Fruit fly (Drosophila melanogaster) whole organism, embryonic: Measurements from ENCODE around the gene Ctu2.

ENCODE experiments used
- Ada2b ChIP-seq: fragments of 200-800 bp; sonication (Bioruptor generic); IDR thresholded peaks from 2 replicates; pipeline ENCODE4 v1.3.6; 2022; ENCODE audit warnings: missing biosample characterization, missing genetic modification characterization
- CG10209 ChIP-seq: fragments of 200-800 bp; sonication (Bioruptor generic); optimal IDR thresholded peaks from 3 replicates; lab custom pipeline; 2017; ENCODE audit warnings: missing biosample characterization, mild to moderate bottlenecking, missing genetic modification characterization, missing genetic modification reagents
- CG11085 ChIP-seq: fragments of 200-800 bp; sonication (Bioruptor generic); IDR thresholded peaks from 2 replicates; pipeline ENCODE4 v1.3.6; 2022; ENCODE audit warnings: missing biosample characterization, missing genetic modification characterization
- CG11504 ChIP-seq: fragments of 200-800 bp; sonication (Bioruptor generic); optimal IDR thresholded peaks from 3 replicates; lab custom pipeline; 2019; ENCODE audit warnings: missing biosample characterization, mild to moderate bottlenecking, missing genetic modification characterization, moderate library complexity
- CG12071 ChIP-seq: fragments of 200-800 bp; sonication (Bioruptor generic); optimal IDR thresholded peaks from 3 replicates; lab custom pipeline; 2018; ENCODE audit warnings: missing biosample characterization, mild to moderate bottlenecking, missing genetic modification characterization
- CG12391 ChIP-seq: fragments of 200-800 bp; sonication (Bioruptor generic); optimal IDR thresholded peaks from 3 replicates; lab custom pipeline; 2018; ENCODE audit warnings: missing biosample characterization, mild to moderate bottlenecking, missing genetic modification characterization, moderate library complexity
- CG12659 ChIP-seq: fragments of 200-800 bp; sonication (Bioruptor generic); optimal IDR thresholded peaks from 3 replicates; lab custom pipeline; 2017; ENCODE audit warnings: mild to moderate bottlenecking, missing biosample characterization, missing genetic modification reagents, missing genetic modification characterization
- CG12769 ChIP-seq: fragments of 200-800 bp; sonication (Bioruptor generic); optimal IDR thresholded peaks from 2 replicates; lab custom pipeline; 2019; ENCODE audit warnings: missing biosample characterization, mild to moderate bottlenecking, missing genetic modification characterization, moderate library complexity
- CG13287 ChIP-seq: fragments of 200-800 bp; sonication (Bioruptor generic); IDR thresholded peaks from 2 replicates; pipeline ENCODE4 v1.3.6; 2022; ENCODE audit warnings: missing biosample characterization, missing genetic modification characterization; ENCODE audit not compliant: partially characterized antibody
- CG13775 ChIP-seq: fragments of 200-800 bp; sonication (Bioruptor generic); optimal IDR thresholded peaks from 3 replicates; lab custom pipeline; 2017; ENCODE audit warnings: missing biosample characterization, mild to moderate bottlenecking, missing genetic modification characterization
- CG15011 ChIP-seq: fragments of 200-800 bp; sonication (Bioruptor generic); optimal IDR thresholded peaks from 3 replicates; lab custom pipeline; 2018; ENCODE audit warnings: missing biosample characterization, mild to moderate bottlenecking, missing genetic modification characterization
- CG15073 ChIP-seq: fragments of 200-800 bp; sonication (Bioruptor generic); optimal IDR thresholded peaks from 2 replicates; lab custom pipeline; 2016; ENCODE audit warnings: missing biosample characterization, missing genetic modification characterization
- CG15514 ChIP-seq: fragments of 200-800 bp; sonication (Bioruptor generic); optimal IDR thresholded peaks from 3 replicates; lab custom pipeline; 2017; ENCODE audit warnings: missing biosample characterization, missing genetic modification characterization, mild to moderate bottlenecking, moderate library complexity, missing genetic modification reagents
- CG1603 ChIP-seq: fragments of 200-800 bp; sonication (Bioruptor generic); optimal IDR thresholded peaks from 2 replicates; lab custom pipeline; 2019; ENCODE audit warnings: missing biosample characterization, mild to moderate bottlenecking, missing genetic modification characterization, moderate library complexity
- CG17359 ChIP-seq: fragments of 200-800 bp; sonication (Bioruptor generic); optimal IDR thresholded peaks from 3 replicates; lab custom pipeline; 2018; ENCODE audit warnings: missing biosample characterization, mild to moderate bottlenecking, missing genetic modification characterization, moderate library complexity
- CG18262 ChIP-seq: fragments of 200-800 bp; optimal IDR thresholded peaks from 3 replicates; lab custom pipeline; 2019; ENCODE audit warnings: missing biosample characterization, mild to moderate bottlenecking, missing genetic modification characterization, moderate library complexity
- CG2199 ChIP-seq: fragments of 200-800 bp; sonication (Bioruptor generic); IDR thresholded peaks from 3 replicates; pipeline ENCODE4 v1.3.6; 2022; ENCODE audit warnings: missing biosample characterization, missing genetic modification characterization
- CG30431 ChIP-seq: fragments of 200-800 bp; sonication (Bioruptor generic); optimal IDR thresholded peaks from 2 replicates; lab custom pipeline; 2017; ENCODE audit warnings: missing biosample characterization, missing genetic modification characterization
- CG3065 ChIP-seq: fragments of 200-800 bp; sonication (Bioruptor generic); optimal IDR thresholded peaks from 2 replicates; lab custom pipeline; 2016; ENCODE audit warnings: missing biosample characterization, missing genetic modification characterization
- CG3281 ChIP-seq: fragments of 200-800 bp; sonication (Bioruptor generic); optimal IDR thresholded peaks from 3 replicates; lab custom pipeline; 2017; ENCODE audit warnings: missing biosample characterization, mild to moderate bottlenecking, missing genetic modification characterization
- CG3847 ChIP-seq: fragments of 200-800 bp; sonication (Bioruptor generic); IDR thresholded peaks from 2 replicates; pipeline ENCODE4 v1.3.6; 2022; ENCODE audit warnings: missing biosample characterization, missing genetic modification characterization
- CG4424 ChIP-seq: fragments of 200-800 bp; sonication (Bioruptor generic); optimal IDR thresholded peaks from 3 replicates; lab custom pipeline; 2016; ENCODE audit warnings: missing biosample characterization, missing genetic modification characterization
- CG4730 ChIP-seq: fragments of 200-800 bp; sonication (Bioruptor generic); IDR thresholded peaks from 2 replicates; pipeline ENCODE4 v1.3.6; 2022; ENCODE audit warnings: missing biosample characterization, missing genetic modification characterization
- CG9437 ChIP-seq: fragments of 200-800 bp; sonication (Bioruptor generic); optimal IDR thresholded peaks from 2 replicates; lab custom pipeline; 2018; ENCODE audit warnings: missing biosample characterization, mild to moderate bottlenecking, missing genetic modification characterization
- D ChIP-seq, 2 experiments: fragments of 200-800 bp in 1 of 2; fragments of >200 bp in 1 of 2; sonication (Bioruptor generic) in 1 of 2; optimal IDR thresholded peaks; 2 replicates in 1 of 2; 3 replicates in 1 of 2; lab custom pipeline; 2017; ENCODE audit warnings: mild to moderate bottlenecking in 1 of 2, missing biosample characterization in 1 of 2, missing genetic modification characterization in 1 of 2, missing genetic modification reagents in 1 of 2
- Ets65A ChIP-seq: fragments of 200-800 bp; sonication (Bioruptor generic); peaks from one replicate; lab custom pipeline; 2016; ENCODE audit warnings: missing biosample characterization, missing genetic modification characterization
- HLH4C ChIP-seq: fragments of 200-800 bp; sonication (Bioruptor generic); IDR thresholded peaks from 3 replicates; pipeline ENCODE4 v1.3.6; 2022; ENCODE audit warnings: missing biosample characterization, missing genetic modification characterization; ENCODE audit not compliant: partially characterized antibody
- HLH54F ChIP-seq: fragments of 200-800 bp; sonication (Bioruptor generic); optimal IDR thresholded peaks from 3 replicates; lab custom pipeline; 2016; ENCODE audit warnings: missing biosample characterization, missing genetic modification characterization
- Meics ChIP-seq: fragments of 200-800 bp; sonication (Bioruptor generic); optimal IDR thresholded peaks from 2 replicates; lab custom pipeline; 2017; ENCODE audit warnings: missing biosample characterization, mild to moderate bottlenecking, missing genetic modification characterization
- Nf-YB ChIP-seq: fragments of 200-800 bp; sonication (Bioruptor generic); optimal IDR thresholded peaks from 3 replicates; lab custom pipeline; 2019; ENCODE audit warnings: missing biosample characterization, mild to moderate bottlenecking, missing genetic modification characterization, moderate library complexity
- Tbp ChIP-seq: fragments of >200 bp; optimal IDR thresholded peaks from 2 replicates; lab custom pipeline; 2018; ENCODE audit warnings: missing biosample characterization, missing genetic modification characterization
- ash1 ChIP-seq: fragments of 200-800 bp; sonication (Bioruptor generic); optimal IDR thresholded peaks from 2 replicates; lab custom pipeline; 2018; ENCODE audit warnings: missing biosample characterization, mild to moderate bottlenecking, missing genetic modification characterization
- en ChIP-seq: fragments of 200-800 bp; sonication (Bioruptor generic); optimal IDR thresholded peaks from 2 replicates; lab custom pipeline; 2016; ENCODE audit warnings: missing biosample characterization, missing genetic modification characterization
- grau ChIP-seq: fragments of 200-800 bp; optimal IDR thresholded peaks from 3 replicates; lab custom pipeline; 2019; ENCODE audit warnings: missing biosample characterization, mild to moderate bottlenecking, missing genetic modification characterization, moderate library complexity
- gsb-n ChIP-seq: fragments of 200-800 bp; sonication (Bioruptor generic); optimal IDR thresholded peaks from 3 replicates; lab custom pipeline; 2018; ENCODE audit warnings: missing biosample characterization, mild to moderate bottlenecking, missing genetic modification characterization
- hbn ChIP-seq: fragments of 200-800 bp; sonication (Bioruptor generic); IDR thresholded peaks from 2 replicates; pipeline ENCODE4 v1.3.6; 2022; ENCODE audit warnings: missing biosample characterization, missing genetic modification characterization; ENCODE audit not compliant: partially characterized antibody
- knrl ChIP-seq: fragments of 200-800 bp; sonication (Bioruptor generic); IDR thresholded peaks from 3 replicates; pipeline ENCODE4 v1.3.6; 2022; ENCODE audit warnings: missing biosample characterization, missing genetic modification characterization; ENCODE audit not compliant: partially characterized antibody
- lab ChIP-seq: fragments of 200-800 bp; sonication (Bioruptor generic); optimal IDR thresholded peaks from 3 replicates; lab custom pipeline; 2017; ENCODE audit warnings: missing biosample characterization, missing genetic modification characterization, mild to moderate bottlenecking, moderate library complexity, missing genetic modification reagents
- otp ChIP-seq: fragments of 200-800 bp; sonication (Bioruptor generic); IDR thresholded peaks from 3 replicates; pipeline ENCODE4, ENCODE4 v1.3.6; 2022; ENCODE audit warnings: missing biosample characterization, missing genetic modification characterization
- prd ChIP-seq, 3 experiments: fragments of >200 bp in 2 of 3; fragments of 200-800 bp in 1 of 3; sonication (Bioruptor generic) in 1 of 3; optimal IDR thresholded peaks in 2 of 3; IDR thresholded peaks in 1 of 3; 2 replicates in 2 of 3; 3 replicates in 1 of 3; pipeline versions ENCODE4 v1.3.6 to Lab custom; 2017 to 2022; ENCODE audit warnings: missing biosample characterization in 1 of 3, missing genetic modification characterization in 1 of 3
- row ChIP-seq: fragments of 200-800 bp; sonication (Bioruptor generic); IDR thresholded peaks from 3 replicates; pipeline ENCODE4 v1.3.6; 2022; ENCODE audit warnings: missing biosample characterization, missing genetic modification characterization
- sc ChIP-seq, 3 experiments: fragments of >200 bp in 2 of 3; fragments of 200-800 bp in 1 of 3; sonication (Bioruptor generic) in 1 of 3; optimal IDR thresholded peaks; 2 replicates in 2 of 3; 3 replicates in 1 of 3; lab custom pipeline; 2017; ENCODE audit warnings: mild to moderate bottlenecking in 1 of 3, missing biosample characterization in 1 of 3, missing genetic modification characterization in 1 of 3, missing genetic modification reagents in 1 of 3
- sima ChIP-seq: fragments of 200-800 bp; sonication (Bioruptor generic); optimal IDR thresholded peaks from 2 replicates; lab custom pipeline; 2016; ENCODE audit warnings: missing biosample characterization, missing genetic modification characterization
- slbo ChIP-seq: fragments of 200-800 bp; sonication (Bioruptor generic); IDR thresholded peaks from 2 replicates; pipeline ENCODE4 v1.3.6; 2022; ENCODE audit warnings: missing biosample characterization, missing genetic modification characterization
- sob ChIP-seq: fragments of 200-800 bp; sonication (Bioruptor generic); IDR thresholded peaks from 2 replicates; pipeline ENCODE4 v1.3.6; 2022; ENCODE audit warnings: missing biosample characterization, missing genetic modification characterization
- twi ChIP-seq: fragments of 200-800 bp; optimal IDR thresholded peaks from 2 replicates; lab custom pipeline; 2019; ENCODE audit warnings: missing biosample characterization, mild to moderate bottlenecking, missing genetic modification characterization, moderate library complexity
- tx ChIP-seq: fragments of 200-800 bp; sonication (Bioruptor generic); optimal IDR thresholded peaks from 2 replicates; lab custom pipeline; 2016; ENCODE audit warnings: missing biosample characterization, missing genetic modification characterization
- unpg ChIP-seq: fragments of 200-800 bp; sonication (Bioruptor generic); optimal IDR thresholded peaks from 3 replicates; lab custom pipeline; 2018; ENCODE audit warnings: missing biosample characterization, mild to moderate bottlenecking, missing genetic modification characterization, moderate library complexity
- vfl ChIP-seq: fragments of 200-800 bp; sonication (Bioruptor generic); optimal IDR thresholded peaks from 2 replicates; lab custom pipeline; 2016; ENCODE audit warnings: missing biosample characterization, missing genetic modification characterization
- zfh1 ChIP-seq: fragments of 200-800 bp; sonication (Bioruptor generic); IDR thresholded peaks from 3 replicates; pipeline ENCODE4 v1.3.6; 2022; ENCODE audit warnings: missing biosample characterization, missing genetic modification characterization

Gene Ctu2

DNA sequence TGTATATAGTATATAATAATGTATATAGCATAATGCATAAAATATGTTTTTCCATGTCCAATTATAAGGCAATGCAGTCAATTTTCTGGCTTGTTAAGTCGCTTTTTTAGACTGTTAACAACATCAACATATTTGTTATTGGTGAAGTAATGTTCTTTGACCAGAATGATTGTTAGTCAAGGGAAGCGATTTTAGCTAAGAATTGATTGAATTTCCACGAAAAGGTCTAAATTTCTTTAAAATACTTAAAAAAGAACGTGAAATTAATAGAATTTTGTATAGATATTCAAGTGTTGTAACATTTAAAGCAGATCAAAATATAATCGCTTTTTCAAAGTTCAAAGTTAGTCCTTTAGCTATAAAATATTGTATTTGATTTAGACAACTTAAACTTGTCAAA is 29.6 kb downstream of the Ctu2 start (continued):
- TF ChIP-seq vfl (GFP tag; lab: Kevin White, UChicago) (no peak), lab (GFP tag; lab: Kevin White, UChicago) (no peak), CG4730 (GFP tag; lab: Robert Waterston, UW) (no peak), otp (no peak), CG18262 (tag; lab: Kevin White, UChicago) (peak; percentile 57), CG12391 (no peak), Meics (GFP tag; lab: Kevin White, UChicago) (no peak), CG13775 (GFP tag; lab: Kevin White, UChicago) (peak; percentile 20), CG11504 (peak; percentile 30), en (no peak), CG9437 (GFP tag; lab: Kevin White, UChicago) (peak; percentile 63), CG13287 (GFP tag; lab: Robert Waterston, UW) (no peak), prd (optimal IDR thresholded peaks at IDR 0.05; lab: Kevin White, UChicago) (no peak), prd (GFP tag; IDR thresholded peaks at IDR 0.05; lab: Robert Waterston, UW) (no peak), ash1 (no peak), CG15514 (GFP tag; lab: Kevin White, UChicago) (no peak), CG4424 (no peak), HLH4C (GFP tag; lab: Robert Waterston, UW) (no peak), Nf-YB (GFP tag; lab: Kevin White, UChicago) (no peak), unpg (GFP tag; lab: Kevin White, UChicago) (no peak), hbn (GFP tag; lab: Robert Waterston, UW) (no peak), CG15073 (GFP tag; lab: Kevin White, UChicago) (no peak), slbo (GFP tag; lab: Robert Waterston, UW) (no peak), row (0 out of 3 replicates have a peak, but pooled peaks have one; percentile 20), CG10209 (GFP tag; lab: Kevin White, UChicago) (peak; percentile 5), zfh1 (GFP tag; lab: Robert Waterston, UW) (no peak), Ada2b (GFP tag; lab: Robert Waterston, UW) (no peak), CG12071 (GFP tag; lab: Kevin White, UChicago) (no peak), sob (GFP tag; lab: Robert Waterston, UW) (no peak), CG3065 (no peak), sima (no peak), CG2199 (GFP tag; lab: Robert Waterston, UW) (no peak), twi (tag; lab: Kevin White, UChicago) (no peak), CG12659 (GFP tag; lab: Kevin White, UChicago) (no peak), CG30431 (no peak), HLH54F (GFP tag; lab: Kevin White, UChicago) (no peak), Ets65A (GFP tag; lab: Kevin White, UChicago) (no peak), CG1603 (tag; lab: Kevin White, UChicago) (no peak), gsb-n (no peak), Tbp (GFP tag; lab: Kevin White, UChicago) (no peak), tx (GFP tag; lab: Kevin White, UChicago) (no peak), grau (tag; lab: Kevin White, UChicago) (peak; percentile 8), CG15011 (GFP tag; lab: Kevin White, UChicago) (no peak), CG17359 (tag; lab: Kevin White, UChicago) (no peak), CG3847 (GFP tag; lab: Robert Waterston, UW) (no peak), sc (optimal IDR thresholded peaks at IDR 0.05; lab: Kevin White, UChicago) (no peak), sc (GFP tag; optimal IDR thresholded peaks at IDR 0.05; lab: Kevin White, UChicago) (peak; percentile 2), CG3281 (GFP tag; lab: Kevin White, UChicago) (peak; percentile 37), knrl (GFP tag; lab: Robert Waterston, UW) (no peak), CG12769 (tag; lab: Kevin White, UChicago) (no peak), CG11085 (GFP tag; lab: Robert Waterston, UW) (no peak), D (optimal IDR thresholded peaks at IDR 0.05; lab: Kevin White, UChicago) (no peak), D (GFP tag; optimal IDR thresholded peaks at IDR 0.05; lab: Kevin White, UChicago) (no peak)
